Fruit fly (Drosophila melanogaster): ENCODE data around the gene CG14369.

Gene CG14369

dm6 chr3R:13592557-13592956 lies at the start of gene CG14369:
CG14369 (minus strand) TSS chr3R:13592657.
- TF ChIP-seq Abd-B (GFP tag; optimal IDR thresholded peaks at IDR 0.05) (no peak), Sp1 (GFP tag; optimal IDR thresholded peaks at IDR 0.05) (no peak), fru (GFP tag; optimal IDR thresholded peaks at IDR 0.05) (no peak), lola (GFP tag; optimal IDR thresholded peaks at IDR 0.05) (no peak), Dif (GFP tag; optimal IDR thresholded peaks at IDR 0.05; ENCODE audit: partially characterized antibody) (no peak), psq (GFP tag; optimal IDR thresholded peaks at IDR 0.05) (no peak), Hr78 (GFP tag; optimal IDR thresholded peaks at IDR 0.05) (no peak), Hnf4 (GFP tag; optimal IDR thresholded peaks at IDR 0.05) (no peak), Mio (GFP tag; optimal IDR thresholded peaks at IDR 0.05) (no peak), h (GFP tag; optimal IDR thresholded peaks at IDR 0.05) (no peak), usp (GFP tag; optimal IDR thresholded peaks at IDR 0.05) (no peak), jim (GFP tag; optimal IDR thresholded peaks at IDR 0.05) (no peak), foxo (GFP tag; optimal IDR thresholded peaks at IDR 0.05) (no peak), br (GFP tag; optimal IDR thresholded peaks at IDR 0.05) (no peak), brk (GFP tag; optimal IDR thresholded peaks at IDR 0.05) (no peak), sage (GFP tag; optimal IDR thresholded peaks at IDR 0.05) (no peak), Dfd (GFP tag; optimal IDR thresholded peaks at IDR 0.05) (no peak)

dm6 chr3R:13631642-13632041 lies 39.2 kb upstream of the CG14369 start, which contains the start of gene CG10841:
CG10841 (plus strand) TSS chr3R:13631942.
- TF ChIP-seq tai (GFP tag; optimal IDR thresholded peaks at IDR 0.05): no peak
- no peak for TF ChIP-seq foxo (GFP tag; optimal IDR thresholded peaks at IDR 0.05)
- TF ChIP-seq Abd-B (GFP tag; optimal IDR thresholded peaks at IDR 0.05): no peak
- TF ChIP-seq GATAd (GFP tag; optimal IDR thresholded peaks at IDR 0.05): no peak
- no peak for TF ChIP-seq br (GFP tag; optimal IDR thresholded peaks at IDR 0.05)
- no peak for TF ChIP-seq Dif (GFP tag; optimal IDR thresholded peaks at IDR 0.05; ENCODE audit: partially characterized antibody)

DNA sequence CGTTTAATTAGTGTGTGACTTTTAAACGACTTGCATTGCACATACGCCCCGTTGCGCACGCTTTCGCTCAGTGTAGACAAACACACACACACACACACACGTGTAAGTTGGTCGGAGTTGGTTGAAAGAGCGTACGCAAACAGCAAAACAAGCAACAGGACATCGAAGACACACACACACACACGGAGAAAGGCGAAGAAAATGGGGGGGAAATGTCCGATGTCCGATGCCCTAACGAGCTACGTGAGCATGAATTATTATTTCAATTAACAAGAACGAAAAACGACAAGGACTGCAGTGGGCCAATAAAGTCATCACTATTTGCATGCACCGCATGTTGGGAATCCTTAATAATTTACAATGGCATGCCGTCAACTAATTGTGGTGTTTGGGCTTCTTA lies 24.8 kb upstream of the CG14369 start:
- TF ChIP-seq Sp1 (GFP tag; optimal IDR thresholded peaks at IDR 0.05) (no peak), ey (GFP tag; optimal IDR thresholded peaks at IDR 0.05) (no peak), GATAd (GFP tag; optimal IDR thresholded peaks at IDR 0.05) (no peak), pan (optimal IDR thresholded peaks at IDR 0.05) (no peak), Jra (GFP tag; optimal IDR thresholded peaks at IDR 0.05) (no peak), Hr83 (GFP tag; optimal IDR thresholded peaks at IDR 0.05; ENCODE audit: poor library complexity, severe bottlenecking) (no peak), CG9705 (GFP tag; optimal IDR thresholded peaks at IDR 0.05) (no peak), lola (GFP tag; optimal IDR thresholded peaks at IDR 0.05) (no peak), sv (GFP tag; optimal IDR thresholded peaks at IDR 0.05) (no peak), Dfd (GFP tag; optimal IDR thresholded peaks at IDR 0.05) (no peak), dsf (GFP tag; optimal IDR thresholded peaks at IDR 0.05; ENCODE audit: borderline replicate concordance) (no peak), sage (GFP tag; optimal IDR thresholded peaks at IDR 0.05) (no peak), jim (GFP tag; optimal IDR thresholded peaks at IDR 0.05) (no peak), CrebA (GFP tag; optimal IDR thresholded peaks at IDR 0.05; ENCODE audit: borderline replicate concordance) (no peak), foxo (GFP tag; optimal IDR thresholded peaks at IDR 0.05) (no peak), Myc (optimal IDR thresholded peaks at IDR 0.05) (no peak), Hnf4 (GFP tag; optimal IDR thresholded peaks at IDR 0.05) (no peak), Abd-B (GFP tag; optimal IDR thresholded peaks at IDR 0.05) (no peak), N (GFP tag; optimal IDR thresholded peaks at IDR 0.05) (no peak)

DNA sequence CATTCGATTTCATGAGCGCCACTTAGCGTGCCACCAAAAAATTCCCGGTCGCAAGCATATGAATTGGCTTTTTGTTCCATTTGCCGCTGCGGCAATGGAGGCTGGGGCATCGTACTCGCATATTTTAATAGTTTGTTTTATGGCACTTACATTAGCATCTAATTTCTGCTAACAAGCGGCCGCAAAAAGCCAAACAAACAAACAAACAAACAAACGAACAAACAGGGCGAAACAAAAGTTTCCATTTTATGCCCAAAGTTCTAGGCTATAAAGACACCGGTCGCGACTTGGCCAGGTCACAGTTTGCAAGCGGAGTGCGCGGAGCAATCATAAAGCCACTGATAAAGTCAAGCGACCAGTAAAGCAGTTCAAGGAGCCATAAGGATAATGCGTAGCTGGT lies 23.2 kb upstream of the CG14369 start, which contains the start of gene CG9269:
Gene CG9269 (plus strand): TSS at position 301 of the 400 bp plus-strand sequence.
- TF ChIP-seq N (GFP tag; optimal IDR thresholded peaks at IDR 0.05) (no peak), dsf (GFP tag; optimal IDR thresholded peaks at IDR 0.05; ENCODE audit: borderline replicate concordance) (no peak), CrebA (GFP tag; optimal IDR thresholded peaks at IDR 0.05; ENCODE audit: borderline replicate concordance) (no peak)

DNA sequence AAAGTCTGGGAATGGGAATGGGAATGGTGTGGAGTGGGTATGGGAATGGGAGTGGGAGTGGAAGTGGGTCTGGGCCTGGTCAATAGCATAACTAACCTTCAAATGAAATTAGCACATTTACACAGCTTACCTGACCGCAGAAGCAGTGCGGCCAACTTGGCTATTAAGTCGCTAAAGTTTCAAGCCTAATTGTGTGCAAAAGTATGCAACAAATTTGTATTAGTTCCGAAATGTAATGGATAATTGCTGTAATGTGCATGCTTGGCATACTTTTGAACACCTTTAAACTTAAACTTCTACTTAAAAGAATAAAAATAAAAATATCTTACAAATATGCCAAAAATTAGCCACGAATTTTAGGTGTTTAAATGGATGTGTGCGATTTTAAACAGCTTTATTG lies 22.6 kb upstream of the CG14369 start:
- TF ChIP-seq tai (GFP tag; optimal IDR thresholded peaks at IDR 0.05) (no peak), sage (GFP tag; optimal IDR thresholded peaks at IDR 0.05) (no peak), N (GFP tag; optimal IDR thresholded peaks at IDR 0.05) (no peak), Dif (GFP tag; optimal IDR thresholded peaks at IDR 0.05; ENCODE audit: partially characterized antibody) (no peak), Hr78 (GFP tag; optimal IDR thresholded peaks at IDR 0.05) (no peak), h (GFP tag; optimal IDR thresholded peaks at IDR 0.05) (no peak), dl (GFP tag; optimal IDR thresholded peaks at IDR 0.05; ENCODE audit: insufficient read depth in 1 of 2, partially characterized antibody in 2 of 2) (no peak)
